Fruit fly (Drosophila melanogaster) whole organism, prepupa: ENCODE measurements around the gene CG31908.

ENCODE experiments used
- Blimp-1 ChIP-seq: fragments of 200-800 bp; sonication (Bioruptor generic); optimal IDR thresholded peaks from 3 replicates; lab custom pipeline; 2017; ENCODE audit warnings: missing biosample characterization, missing genetic modification characterization, mild to moderate bottlenecking, moderate library complexity, missing genetic modification reagents
- CG10631 ChIP-seq: fragments of 200-800 bp; sonication (Bioruptor generic); optimal IDR thresholded peaks from 2 replicates; lab custom pipeline; 2016; ENCODE audit warnings: missing biosample characterization, missing genetic modification characterization
- CG11294 ChIP-seq: fragments of 200-800 bp; sonication (Bioruptor generic); IDR thresholded peaks from 2 replicates; pipeline ENCODE4 v1.3.6; 2022; ENCODE audit warnings: missing biosample characterization, missing genetic modification characterization
- CG11762 ChIP-seq: fragments of 200-800 bp; sonication (Bioruptor generic); optimal IDR thresholded peaks from 3 replicates; lab custom pipeline; 2016; ENCODE audit warnings: missing biosample characterization, missing genetic modification characterization; ENCODE audit not compliant: insufficient read depth
- CG11902 ChIP-seq: fragments of 200-800 bp; sonication (Bioruptor generic); optimal IDR thresholded peaks from 3 replicates; lab custom pipeline; 2016; ENCODE audit warnings: missing biosample characterization, missing genetic modification characterization
- CG15336 ChIP-seq: fragments of 200-800 bp; sonication (Bioruptor generic); IDR thresholded peaks from 2 replicates; pipeline ENCODE4 v1.3.6; 2022; ENCODE audit warnings: missing biosample characterization, missing genetic modification characterization
- CG1621 ChIP-seq: fragments of 200-800 bp; sonication (Bioruptor generic); optimal IDR thresholded peaks from 3 replicates; lab custom pipeline; 2018; ENCODE audit warnings: missing biosample characterization, mild to moderate bottlenecking, missing genetic modification characterization
- CG16779 ChIP-seq: fragments of 200-800 bp; sonication (Bioruptor generic); optimal IDR thresholded peaks from 3 replicates; lab custom pipeline; 2017; ENCODE audit warnings: missing biosample characterization, mild to moderate bottlenecking, missing genetic modification characterization
- CG3032 ChIP-seq: fragments of 200-800 bp; optimal IDR thresholded peaks from 2 replicates; lab custom pipeline; 2019; ENCODE audit warnings: missing biosample characterization, mild to moderate bottlenecking, missing genetic modification characterization, moderate library complexity
- CG31627 ChIP-seq: fragments of 200-800 bp; sonication (Bioruptor generic); optimal IDR thresholded peaks from 3 replicates; lab custom pipeline; 2016; ENCODE audit warnings: missing biosample characterization, missing genetic modification characterization
- CG32006 ChIP-seq: fragments of 200-800 bp; sonication (Bioruptor generic); optimal IDR thresholded peaks from 3 replicates; lab custom pipeline; 2017; ENCODE audit warnings: missing biosample characterization, mild to moderate bottlenecking, missing genetic modification characterization
- CG3919 ChIP-seq: fragments of 200-800 bp; sonication (Bioruptor generic); optimal IDR thresholded peaks from 3 replicates; lab custom pipeline; 2016; ENCODE audit warnings: missing biosample characterization, missing genetic modification characterization
- CG6163 ChIP-seq: fragments of 200-800 bp; sonication (Bioruptor generic); IDR thresholded peaks from 3 replicates; pipeline ENCODE4 v1.3.6; 2022; ENCODE audit warnings: missing biosample characterization, missing genetic modification characterization
- CG6276 ChIP-seq: fragments of 200-800 bp; sonication (Bioruptor generic); optimal IDR thresholded peaks from 2 replicates; lab custom pipeline; 2017; ENCODE audit warnings: missing biosample characterization, mild to moderate bottlenecking, missing genetic modification characterization
- CG6792 ChIP-seq: fragments of 200-800 bp; sonication (Bioruptor generic); optimal IDR thresholded peaks from 3 replicates; lab custom pipeline; 2016; ENCODE audit warnings: missing biosample characterization, missing genetic modification characterization
- CG6854 ChIP-seq: fragments of 200-800 bp; sonication (Bioruptor generic); optimal IDR thresholded peaks from 2 replicates; lab custom pipeline; 2017; ENCODE audit warnings: missing biosample characterization, mild to moderate bottlenecking, missing genetic modification characterization
- CG7368 ChIP-seq: fragments of 200-800 bp; sonication (Bioruptor generic); optimal IDR thresholded peaks from 3 replicates; lab custom pipeline; 2016; ENCODE audit warnings: missing biosample characterization, missing genetic modification characterization
- CG8119 ChIP-seq: fragments of 200-800 bp; sonication (Bioruptor generic); IDR thresholded peaks from 3 replicates; pipeline ENCODE4 v1.3.6; 2022; ENCODE audit warnings: missing biosample characterization, missing genetic modification characterization
- CG8319 ChIP-seq: fragments of 200-800 bp; sonication (Bioruptor generic); optimal IDR thresholded peaks from 3 replicates; lab custom pipeline; 2016; ENCODE audit warnings: missing biosample characterization, missing genetic modification characterization
- CG9139 ChIP-seq: fragments of 200-800 bp; sonication (Bioruptor generic); optimal IDR thresholded peaks from 3 replicates; lab custom pipeline; 2017; ENCODE audit warnings: missing biosample characterization, mild to moderate bottlenecking, missing genetic modification characterization
- Eip75B ChIP-seq: fragments of 200-800 bp; sonication (Bioruptor generic); optimal IDR thresholded peaks from 3 replicates; lab custom pipeline; 2016; ENCODE audit warnings: missing biosample characterization, missing genetic modification characterization
- Eip78C ChIP-seq: fragments of 200-800 bp; sonication (Bioruptor generic); peaks from one replicate; lab custom pipeline; 2016; ENCODE audit warnings: missing biosample characterization, missing genetic modification characterization
- Ets21C ChIP-seq: fragments of 200-800 bp; sonication (Bioruptor generic); optimal IDR thresholded peaks from 3 replicates; lab custom pipeline; 2016; ENCODE audit warnings: missing biosample characterization, missing genetic modification characterization
- Ets96B ChIP-seq: fragments of 200-800 bp; optimal IDR thresholded peaks from 2 replicates; lab custom pipeline; 2019; ENCODE audit warnings: missing biosample characterization, mild to moderate bottlenecking, missing genetic modification characterization, moderate library complexity
- Hr39 ChIP-seq: fragments of 200-800 bp; sonication (Bioruptor generic); optimal IDR thresholded peaks from 2 replicates; lab custom pipeline; 2016; ENCODE audit warnings: missing biosample characterization, missing genetic modification characterization
- Hr4 ChIP-seq: fragments of 200-800 bp; sonication (Bioruptor generic); optimal IDR thresholded peaks from 3 replicates; lab custom pipeline; 2016; ENCODE audit warnings: missing biosample characterization, missing genetic modification characterization
- Smox ChIP-seq: fragments of 200-800 bp; sonication (Bioruptor generic); optimal IDR thresholded peaks from 3 replicates; lab custom pipeline; 2016; ENCODE audit warnings: missing biosample characterization, missing genetic modification characterization
- Sox102F ChIP-seq: fragments of 200-800 bp; sonication (Bioruptor generic); optimal IDR thresholded peaks from 2 replicates; lab custom pipeline; 2016; ENCODE audit warnings: missing biosample characterization, mild to moderate bottlenecking, missing genetic modification characterization
- Sox14 ChIP-seq: fragments of 200-800 bp; sonication (Bioruptor generic); optimal IDR thresholded peaks from 3 replicates; lab custom pipeline; 2016; ENCODE audit warnings: missing biosample characterization, missing genetic modification characterization
- Sox15 ChIP-seq: fragments of 200-800 bp; sonication (Bioruptor generic); optimal IDR thresholded peaks from 3 replicates; lab custom pipeline; 2016; ENCODE audit warnings: missing biosample characterization, missing genetic modification characterization
- achi ChIP-seq: fragments of 200-800 bp; sonication (Bioruptor generic); optimal IDR thresholded peaks from 3 replicates; lab custom pipeline; 2016; ENCODE audit warnings: missing biosample characterization, missing genetic modification characterization
- acj6 ChIP-seq: fragments of 200-800 bp; sonication (Bioruptor generic); optimal IDR thresholded peaks from 3 replicates; lab custom pipeline; 2016; ENCODE audit warnings: missing biosample characterization, missing genetic modification characterization
- dac ChIP-seq: fragments of 200-800 bp; sonication (Bioruptor generic); optimal IDR thresholded peaks from 2 replicates; lab custom pipeline; 2017; ENCODE audit warnings: missing biosample characterization, mild to moderate bottlenecking, missing genetic modification characterization
- dsx ChIP-seq: fragments of 200-800 bp; optimal IDR thresholded peaks from 3 replicates; lab custom pipeline; 2019; ENCODE audit warnings: missing biosample characterization, mild to moderate bottlenecking, missing genetic modification characterization, moderate library complexity; ENCODE audit not compliant: poor library complexity, severe bottlenecking
- eg ChIP-seq: fragments of 200-800 bp; sonication (Bioruptor generic); IDR thresholded peaks from 3 replicates; pipeline ENCODE4 v1.3.6; 2022; ENCODE audit warnings: missing biosample characterization, missing genetic modification characterization
- esn ChIP-seq: fragments of 200-800 bp; sonication (Bioruptor generic); optimal IDR thresholded peaks from 2 replicates; lab custom pipeline; 2016; ENCODE audit warnings: missing biosample characterization, mild to moderate bottlenecking, missing genetic modification characterization, moderate library complexity
- lz ChIP-seq: fragments of 200-800 bp; sonication (Bioruptor generic); optimal IDR thresholded peaks from 3 replicates; lab custom pipeline; 2016; ENCODE audit warnings: missing biosample characterization, missing genetic modification characterization
- net ChIP-seq: fragments of 200-800 bp; sonication (Bioruptor generic); optimal IDR thresholded peaks from 3 replicates; lab custom pipeline; 2016; ENCODE audit warnings: missing biosample characterization, missing genetic modification characterization
- pdm3 ChIP-seq: fragments of 200-800 bp; sonication (Bioruptor generic); optimal IDR thresholded peaks from 3 replicates; lab custom pipeline; 2016; ENCODE audit warnings: missing biosample characterization, missing genetic modification characterization
- salr ChIP-seq, 2 experiments: fragments of 200-800 bp; sonication (Bioruptor generic); optimal IDR thresholded peaks; 3 replicates each; lab custom pipeline; 2016 to 2018; ENCODE audit warnings: missing biosample characterization in 2 of 2, missing genetic modification characterization in 2 of 2, mild to moderate bottlenecking in 1 of 2
- spab ChIP-seq: fragments of 200-800 bp; sonication (Bioruptor generic); optimal IDR thresholded peaks from 2 replicates; lab custom pipeline; 2017; ENCODE audit warnings: missing biosample characterization, mild to moderate bottlenecking, missing genetic modification characterization, missing genetic modification reagents
- ss ChIP-seq, 2 experiments: fragments of 200-800 bp; sonication (Bioruptor generic); optimal IDR thresholded peaks; 2 replicates in 1 of 2; 3 replicates in 1 of 2; lab custom pipeline; 2017 to 2018; ENCODE audit warnings: mild to moderate bottlenecking in 2 of 2, missing biosample characterization in 2 of 2, missing genetic modification characterization in 2 of 2, moderate library complexity in 1 of 2
- svp ChIP-seq: fragments of 200-800 bp; sonication (Bioruptor generic); peaks from one replicate; lab custom pipeline; 2016; ENCODE audit warnings: missing biosample characterization, missing genetic modification characterization
- topi ChIP-seq: fragments of 200-800 bp; sonication (Bioruptor generic); optimal IDR thresholded peaks from 3 replicates; lab custom pipeline; 2016; ENCODE audit warnings: missing biosample characterization, missing genetic modification characterization
- vri ChIP-seq: fragments of 200-800 bp; sonication (Bioruptor generic); optimal IDR thresholded peaks from 3 replicates; lab custom pipeline; 2016; ENCODE audit warnings: missing biosample characterization, mild to moderate bottlenecking, missing genetic modification characterization

The CG31908 gene

dm6 chr2L:7043039-7043905, 16.1 kb upstream of the CG31908 start (continued):
- peak; percentile 55 for TF ChIP-seq lz (GFP tag; lab: Kevin White, UChicago)
- peak; percentile 22 for TF ChIP-seq net
- TF ChIP-seq esn (GFP tag; lab: Kevin White, UChicago), result peak; percentile 73
- peak; percentile 67 for TF ChIP-seq topi (GFP tag; lab: Kevin White, UChicago)
- peak; percentile 88 for TF ChIP-seq svp (GFP tag; lab: Kevin White, UChicago)
- TF ChIP-seq CG6163 (GFP tag; lab: Robert Waterston, UW), result peak; percentile 32; the same call in 2 of the 3 replicates
- peak; percentile 35 for TF ChIP-seq CG6276 (GFP tag; lab: Kevin White, UChicago)
- TF ChIP-seq acj6, result peak; percentile 52
- TF ChIP-seq CG6792 (GFP tag; lab: Kevin White, UChicago), result no peak
- peak; percentile 86 for TF ChIP-seq Eip78C (GFP tag; lab: Kevin White, UChicago)
- peak; percentile 16 for TF ChIP-seq CG8319 (GFP tag; lab: Kevin White, UChicago)
- peak; percentile 79 for TF ChIP-seq vri
- TF ChIP-seq achi (GFP tag; lab: Kevin White, UChicago), result peak; percentile 28
- peak; percentile 53 for TF ChIP-seq Sox102F (GFP tag; lab: Kevin White, UChicago)
- TF ChIP-seq CG15336 (GFP tag; lab: Robert Waterston, UW), result 0 out of 2 replicates have a peak, but pooled peaks have one; percentile 23
- peak; percentile 29 for TF ChIP-seq CG10631 (GFP tag; lab: Kevin White, UChicago)
- no peak for TF ChIP-seq CG9139
- TF ChIP-seq CG11294, result 0 out of 2 replicates have a peak, but pooled peaks have one; percentile 5
- TF ChIP-seq salr (GFP tag; optimal IDR thresholded peaks at IDR 0.05; lab: Kevin White, UChicago), result peak in 1 of 2 experiments; percentile 37
- no peak for TF ChIP-seq CG8119 (GFP tag; lab: Robert Waterston, UW)
- TF ChIP-seq CG1621 (tag; lab: Kevin White, UChicago), result no peak

dm6 chr2L:7042150-7042811, 15.1 kb upstream of the CG31908 start:
- TF ChIP-seq CG7368, result no peak
- peak; percentile 31 for TF ChIP-seq Hr39 (GFP tag; lab: Kevin White, UChicago)
- TF ChIP-seq CG1621 (tag; lab: Kevin White, UChicago), result no peak
- TF ChIP-seq CG32006 (GFP tag; lab: Kevin White, UChicago), result peak; percentile 80
- TF ChIP-seq Eip75B, result peak; percentile 50
- TF ChIP-seq achi (GFP tag; lab: Kevin White, UChicago), result peak; percentile 100
- TF ChIP-seq Ets21C (GFP tag; lab: Kevin White, UChicago), result no peak
- TF ChIP-seq acj6, result peak; percentile 30
- no peak for TF ChIP-seq Sox15 (GFP tag; lab: Kevin White, UChicago)
- TF ChIP-seq Ets96B (tag; lab: Kevin White, UChicago), result no peak
- peak; percentile 42 for TF ChIP-seq CG31627 (GFP tag; lab: Kevin White, UChicago)
- TF ChIP-seq eg (GFP tag; lab: Robert Waterston, UW), result peak; percentile 62
- peak; percentile 21 for TF ChIP-seq lz (GFP tag; lab: Kevin White, UChicago)
- peak; percentile 20 for TF ChIP-seq Blimp-1 (GFP tag; lab: Kevin White, UChicago)
- TF ChIP-seq dac, result peak; percentile 20
- TF ChIP-seq Hr4 (GFP tag; lab: Kevin White, UChicago), result peak; percentile 77
- peak; percentile 3 for TF ChIP-seq topi (GFP tag; lab: Kevin White, UChicago)
- no peak for TF ChIP-seq dsx (GFP tag; lab: Kevin White, UChicago)
- no peak for TF ChIP-seq spab (GFP tag; lab: Kevin White, UChicago)
- TF ChIP-seq Sox14 (GFP tag; lab: Kevin White, UChicago), result peak; percentile 13
- TF ChIP-seq Smox (GFP tag; lab: Kevin White, UChicago), result peak; percentile 19
- TF ChIP-seq CG15336 (GFP tag; lab: Robert Waterston, UW), result peak; percentile 84
- peak; percentile 39 for TF ChIP-seq net
- TF ChIP-seq pdm3, result peak; percentile 50
- TF ChIP-seq CG3032 (tag; lab: Kevin White, UChicago), result no peak
- TF ChIP-seq salr (GFP tag; optimal IDR thresholded peaks at IDR 0.05; lab: Kevin White, UChicago), result peak in 1 of 2 experiments; percentile 66
- TF ChIP-seq CG11902, result no peak
- TF ChIP-seq CG11294, result peak; percentile 28; the same call in 1 of the 2 replicates
- peak; percentile 52 for TF ChIP-seq CG6854 (GFP tag; lab: Kevin White, UChicago)
- peak; percentile 38 for TF ChIP-seq CG3919 (GFP tag; lab: Kevin White, UChicago)
- TF ChIP-seq Sox102F (GFP tag; lab: Kevin White, UChicago), result peak; percentile 61
- TF ChIP-seq CG11762 (GFP tag; lab: Kevin White, UChicago), result no peak
- peak; percentile 25 for TF ChIP-seq CG16779
- TF ChIP-seq ss (GFP tag; optimal IDR thresholded peaks at IDR 0.05; lab: Kevin White, UChicago), result peak in 1 of 2 experiments; percentile 38
